Worm (Caenorhabditis elegans): ENCODE results near the gene fbxc-52.

DNA sequence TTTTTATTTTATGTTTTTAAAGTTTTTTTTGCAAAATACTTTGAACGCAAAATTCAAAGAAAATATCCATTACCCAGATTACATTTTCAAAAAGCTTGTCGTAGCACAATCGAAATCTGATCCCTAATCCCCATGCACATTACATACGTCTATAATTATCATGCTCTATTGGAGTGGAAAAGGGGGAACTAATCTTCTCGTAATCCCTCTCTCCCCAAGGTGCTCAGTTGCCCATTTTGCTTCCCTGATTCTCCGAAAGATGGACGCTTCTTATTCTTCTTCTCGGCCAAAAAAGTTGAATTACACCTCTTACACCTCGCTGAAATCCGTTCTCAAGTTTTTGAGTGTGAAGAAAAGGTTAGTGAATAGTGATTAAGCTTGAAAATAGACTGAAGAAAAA lies 6.0 kb upstream of the fbxc-52 start, which contains the start of gene fbxc-53:
- TF ChIP-seq nfya-1 (tag; optimal IDR thresholded peaks at IDR 0.05; ENCODE audit: borderline replicate concordance, insufficient read depth): no peak
- no peak for TF ChIP-seq F57C9.4 (tag; optimal IDR thresholded peaks at IDR 0.05)
- TF ChIP-seq Y95B8A.8 (GFP tag; IDR thresholded peaks at IDR 0.05): no peak
- TF ChIP-seq unc-62 (GFP tag; optimal IDR thresholded peaks at IDR 0.05): no peak
- no peak for TF ChIP-seq ets-4 (GFP tag; optimal IDR thresholded peaks at IDR 0.05)
- no peak for TF ChIP-seq ceh-40 (GFP tag; IDR thresholded peaks at IDR 0.05)
- no peak for TF ChIP-seq ztf-22 (GFP tag; optimal IDR thresholded peaks at IDR 0.05)
- no peak for TF ChIP-seq rcor-1 (GFP tag; IDR thresholded peaks at IDR 0.05)
- no peak for TF ChIP-seq hmg-1.2 (GFP tag; IDR thresholded peaks at IDR 0.05)
- TF ChIP-seq Y56A3A.18 (GFP tag; IDR thresholded peaks at IDR 0.05): no peak

Measured in whole organism, young adult.